Worm (Caenorhabditis elegans): ENCODE data around the gene aat-6.

aat-6 gene

DNA sequence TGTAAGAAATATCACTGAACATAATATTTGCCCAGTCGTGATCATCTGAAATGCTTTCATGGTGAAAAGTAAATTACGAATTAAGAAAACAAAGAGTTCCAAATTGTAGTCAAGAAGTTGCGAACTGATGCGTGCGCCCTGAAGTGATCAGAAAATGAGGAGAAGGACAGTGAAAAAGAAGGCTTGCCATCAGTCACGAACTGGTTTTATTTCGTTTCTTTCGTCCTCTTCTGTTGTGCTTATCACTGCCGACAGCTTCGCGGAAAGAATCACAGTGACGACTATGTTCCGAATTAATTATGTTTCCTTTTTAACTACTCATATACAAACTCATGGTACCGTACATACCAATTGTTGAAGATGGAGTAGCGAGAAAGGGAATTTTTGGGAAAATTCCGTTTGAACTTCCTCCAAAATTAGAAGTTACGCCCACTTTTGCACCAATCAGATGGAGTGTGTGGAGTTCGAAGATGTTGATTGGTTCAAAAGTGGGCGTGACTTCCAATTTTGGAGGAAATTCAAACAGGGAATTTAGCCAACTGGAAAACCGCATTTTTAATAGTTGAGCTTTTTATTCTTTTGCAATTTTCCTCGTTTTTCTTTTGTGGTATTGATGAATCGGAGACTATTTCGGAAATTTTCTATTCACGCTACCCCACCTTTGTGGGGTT lies 32.8 kb upstream of the aat-6 start, which contains the start of gene C55A6.12:
C55A6.12 (minus strand) TSS at position 51 of the 671 bp plus-strand sequence.
- no peak for TF ChIP-seq med-1 (GFP tag; optimal IDR thresholded peaks at IDR 0.05; ENCODE audit: insufficient read depth)
- no peak for TF ChIP-seq ztf-29 (GFP tag; IDR thresholded peaks at IDR 0.05)
- TF ChIP-seq ztf-23 (GFP tag; IDR thresholded peaks at IDR 0.05): 0 out of 2 replicates have a peak, but pooled peaks have one; percentile 32

DNA sequence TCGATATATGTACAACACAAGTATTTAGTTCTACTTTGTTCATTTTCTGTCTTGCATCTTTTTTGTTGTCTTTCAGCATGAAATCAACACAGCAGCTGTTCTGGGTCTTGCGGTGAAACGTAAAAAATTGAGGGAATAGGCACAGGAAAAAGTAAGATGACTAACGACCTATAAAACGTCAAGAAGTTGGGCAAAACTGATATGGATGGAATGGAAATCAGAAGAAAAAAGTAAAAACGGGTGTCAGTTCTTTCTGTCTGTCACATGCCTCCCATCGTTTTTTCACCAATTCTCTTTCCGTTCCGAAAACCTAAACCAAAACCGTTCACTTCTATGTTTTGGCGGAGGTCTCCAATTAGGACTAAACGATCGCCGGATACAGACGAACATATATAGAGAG lies 30.5 kb upstream of the aat-6 start:
- no peak for TF ChIP-seq tab-1 (GFP tag; IDR thresholded peaks at IDR 0.05)
- no peak for TF ChIP-seq T22C8.4 (GFP tag; IDR thresholded peaks at IDR 0.05)

- no peak for TF ChIP-seq T22C8.4 (GFP tag; IDR thresholded peaks at IDR 0.05)
- no peak for TF ChIP-seq cog-1 (tag; optimal IDR thresholded peaks at IDR 0.05)
- TF ChIP-seq med-1 (GFP tag; optimal IDR thresholded peaks at IDR 0.05; ENCODE audit: insufficient read depth): no peak
- no peak for TF ChIP-seq ztf-29 (GFP tag; IDR thresholded peaks at IDR 0.05)
- TF ChIP-seq ref-1 (GFP tag; conservative IDR thresholded peaks at IDR 0.05): no peak
- no peak for TF ChIP-seq flt-1 (GFP tag; IDR thresholded peaks at IDR 0.05)
- no peak for TF ChIP-seq ztf-23 (GFP tag; IDR thresholded peaks at IDR 0.05)
- no peak for TF ChIP-seq klf-2 (GFP tag; conservative IDR thresholded peaks at IDR 0.05)
Measured at ce11 chrV:11499786-11500185, 29.3 kb upstream of the aat-6 start.

DNA sequence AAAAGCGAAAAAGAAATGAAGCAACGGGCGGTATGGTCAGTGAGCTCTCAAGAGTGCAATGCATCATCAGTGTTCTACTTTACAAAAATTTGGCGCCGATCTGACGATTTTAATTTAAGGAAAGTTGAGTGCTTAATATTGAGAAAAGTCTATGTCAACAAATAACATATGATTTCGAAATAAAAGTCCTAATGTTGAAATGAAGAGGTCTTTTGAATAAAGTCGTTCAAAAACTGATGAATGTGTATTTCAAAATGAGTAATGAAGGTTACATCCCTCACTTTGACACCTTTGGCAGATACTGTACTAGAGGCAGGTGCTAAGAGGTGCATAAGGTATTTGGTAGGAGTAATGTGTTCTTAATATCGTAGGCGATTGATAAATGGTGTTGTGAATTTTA lies 27.0 kb upstream of the aat-6 start:
- TF ChIP-seq ztf-23 (GFP tag; IDR thresholded peaks at IDR 0.05) (no peak), ref-1 (GFP tag; conservative IDR thresholded peaks at IDR 0.05) (no peak), med-1 (GFP tag; optimal IDR thresholded peaks at IDR 0.05; ENCODE audit: insufficient read depth) (no peak), tab-1 (GFP tag; IDR thresholded peaks at IDR 0.05) (no peak), cog-1 (tag; optimal IDR thresholded peaks at IDR 0.05) (no peak), klf-2 (GFP tag; conservative IDR thresholded peaks at IDR 0.05) (no peak), flt-1 (GFP tag; IDR thresholded peaks at IDR 0.05) (no peak), T22C8.4 (GFP tag; IDR thresholded peaks at IDR 0.05) (no peak)

- TF ChIP-seq klf-2 (GFP tag; conservative IDR thresholded peaks at IDR 0.05) (no peak), tab-1 (GFP tag; IDR thresholded peaks at IDR 0.05) (no peak), flt-1 (GFP tag; IDR thresholded peaks at IDR 0.05) (no peak), med-1 (GFP tag; optimal IDR thresholded peaks at IDR 0.05; ENCODE audit: insufficient read depth) (no peak), ztf-29 (GFP tag; IDR thresholded peaks at IDR 0.05) (no peak), cog-1 (tag; optimal IDR thresholded peaks at IDR 0.05) (no peak), ztf-23 (GFP tag; IDR thresholded peaks at IDR 0.05) (no peak), ref-1 (GFP tag; conservative IDR thresholded peaks at IDR 0.05) (no peak), T22C8.4 (GFP tag; IDR thresholded peaks at IDR 0.05) (no peak)
Measured at ce11 chrV:11496283-11496682, 25.8 kb upstream of the aat-6 start, which contains the start of gene htrl-1. Gene htrl-1 (minus strand): TSS chrV:11496383.

ce11 chrV:11492456-11492855 lies 22.0 kb upstream of the aat-6 start, which contains the start of gene T11F9.21:
Gene T11F9.21 (plus strand): TSS chrV:11492756.
- TF ChIP-seq ztf-29 (GFP tag; IDR thresholded peaks at IDR 0.05) (no peak), T22C8.4 (GFP tag; IDR thresholded peaks at IDR 0.05) (no peak), flt-1 (GFP tag; IDR thresholded peaks at IDR 0.05) (no peak), klf-2 (GFP tag; conservative IDR thresholded peaks at IDR 0.05) (no peak), ztf-23 (GFP tag; IDR thresholded peaks at IDR 0.05) (no peak), cog-1 (tag; optimal IDR thresholded peaks at IDR 0.05) (no peak), ref-1 (GFP tag; conservative IDR thresholded peaks at IDR 0.05) (no peak), med-1 (GFP tag; optimal IDR thresholded peaks at IDR 0.05; ENCODE audit: insufficient read depth) (no peak), tab-1 (GFP tag; IDR thresholded peaks at IDR 0.05) (no peak)

DNA sequence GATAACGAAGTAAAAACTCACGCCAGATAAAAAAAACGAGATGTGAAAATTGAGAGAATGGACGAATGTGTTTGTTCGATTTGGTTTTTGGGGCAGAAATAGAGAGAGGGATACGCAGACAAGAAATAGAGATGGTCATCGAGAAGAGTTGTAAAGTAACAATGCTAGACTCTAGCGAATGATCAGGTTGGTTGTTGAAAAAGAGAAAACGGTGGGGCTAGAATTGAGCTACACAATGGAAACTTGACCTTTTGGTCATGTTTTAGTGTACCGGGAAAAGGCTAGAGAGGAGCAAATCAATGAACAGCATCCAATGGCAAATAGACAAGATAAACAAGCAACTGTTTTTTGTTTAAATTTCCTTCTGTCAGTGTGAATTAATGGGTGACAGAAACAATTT lies 19.9 kb upstream of the aat-6 start, which contains the start of gene dhs-19:
dhs-19 (minus strand) TSS at position 101 of the 400 bp plus-strand sequence.
- TF ChIP-seq flt-1 (GFP tag; IDR thresholded peaks at IDR 0.05) (no peak), ref-1 (GFP tag; conservative IDR thresholded peaks at IDR 0.05) (no peak), T22C8.4 (GFP tag; IDR thresholded peaks at IDR 0.05) (no peak), tab-1 (GFP tag; IDR thresholded peaks at IDR 0.05) (no peak), med-1 (GFP tag; optimal IDR thresholded peaks at IDR 0.05; ENCODE audit: insufficient read depth) (no peak), klf-2 (GFP tag; conservative IDR thresholded peaks at IDR 0.05) (no peak), ztf-29 (GFP tag; IDR thresholded peaks at IDR 0.05) (no peak), ztf-23 (GFP tag; IDR thresholded peaks at IDR 0.05) (no peak), cog-1 (tag; optimal IDR thresholded peaks at IDR 0.05) (no peak)

ce11 chrV:11488288-11488687 lies 17.8 kb upstream of the aat-6 start:
- TF ChIP-seq flt-1 (GFP tag; IDR thresholded peaks at IDR 0.05) (no peak), tab-1 (GFP tag; IDR thresholded peaks at IDR 0.05) (no peak), ztf-29 (GFP tag; IDR thresholded peaks at IDR 0.05) (no peak), T22C8.4 (GFP tag; IDR thresholded peaks at IDR 0.05) (no peak), ztf-23 (GFP tag; IDR thresholded peaks at IDR 0.05) (no peak), med-1 (GFP tag; optimal IDR thresholded peaks at IDR 0.05; ENCODE audit: insufficient read depth) (no peak), cog-1 (tag; optimal IDR thresholded peaks at IDR 0.05) (no peak), klf-2 (GFP tag; conservative IDR thresholded peaks at IDR 0.05) (no peak), ref-1 (GFP tag; conservative IDR thresholded peaks at IDR 0.05) (no peak)

ce11 chrV:11486680-11487079 lies 16.2 kb upstream of the aat-6 start, which contains the start of gene T11F9.10:
Gene T11F9.10 (plus strand): TSS chrV:11486980.
- TF ChIP-seq tab-1 (GFP tag; IDR thresholded peaks at IDR 0.05) (no peak), cog-1 (tag; optimal IDR thresholded peaks at IDR 0.05) (no peak), ref-1 (GFP tag; conservative IDR thresholded peaks at IDR 0.05) (no peak), ztf-23 (GFP tag; IDR thresholded peaks at IDR 0.05) (no peak), klf-2 (GFP tag; conservative IDR thresholded peaks at IDR 0.05) (no peak), med-1 (GFP tag; optimal IDR thresholded peaks at IDR 0.05; ENCODE audit: insufficient read depth) (no peak), flt-1 (GFP tag; IDR thresholded peaks at IDR 0.05) (no peak), ztf-29 (GFP tag; IDR thresholded peaks at IDR 0.05) (no peak), T22C8.4 (GFP tag; IDR thresholded peaks at IDR 0.05) (no peak)

ce11 chrV:11485558-11485957 lies 15.1 kb upstream of the aat-6 start, which contains the start of gene srh-1:
Gene srh-1 (plus strand): TSS chrV:11485858.
- TF ChIP-seq cog-1 (tag; optimal IDR thresholded peaks at IDR 0.05) (no peak), ref-1 (GFP tag; conservative IDR thresholded peaks at IDR 0.05) (no peak), ztf-29 (GFP tag; IDR thresholded peaks at IDR 0.05) (no peak), tab-1 (GFP tag; IDR thresholded peaks at IDR 0.05) (no peak), klf-2 (GFP tag; conservative IDR thresholded peaks at IDR 0.05) (no peak), ztf-23 (GFP tag; IDR thresholded peaks at IDR 0.05) (no peak), flt-1 (GFP tag; IDR thresholded peaks at IDR 0.05) (no peak), T22C8.4 (GFP tag; IDR thresholded peaks at IDR 0.05) (no peak), med-1 (GFP tag; optimal IDR thresholded peaks at IDR 0.05; ENCODE audit: insufficient read depth) (no peak)
